Worm (Caenorhabditis elegans): ENCODE data around the gene rml-1.

The rml-1 gene

ce11 chrIII:13766704-13767323, 1.1 kb downstream of the rml-1 start (continued):
- TF ChIP-seq xnd-1 (tag; optimal IDR thresholded peaks at IDR 0.05), result no peak
- no peak for TF ChIP-seq akir-1 (GFP tag; optimal IDR thresholded peaks at IDR 0.05)
- peak; percentile 48 for TF ChIP-seq ama-1 (optimal IDR thresholded peaks at IDR 0.05)
- no peak for TF ChIP-seq ama-1 (GFP tag; optimal IDR thresholded peaks at IDR 0.05)
- TF ChIP-seq rpc-1 (optimal IDR thresholded peaks at IDR 0.05), result no peak
- TF ChIP-seq rpc-1 (tag; optimal IDR thresholded peaks at IDR 0.05), result no peak
- no peak for TF ChIP-seq let-607 (tag; optimal IDR thresholded peaks at IDR 0.05)
- TF ChIP-seq somi-1 (GFP tag; optimal IDR thresholded peaks at IDR 0.05), result no peak
- TF ChIP-seq snpc-4 (GFP tag; optimal IDR thresholded peaks at IDR 0.05), result no peak
- peak in 1 of 4 experiments; percentile 37 for TF ChIP-seq snpc-4 (tag; optimal IDR thresholded peaks at IDR 0.05)
- TF ChIP-seq nhr-90 (tag; optimal IDR thresholded peaks at IDR 0.05), result peak; percentile 31
- no peak for TF ChIP-seq mel-28 (tag; optimal IDR thresholded peaks at IDR 0.05; ENCODE audit: borderline replicate concordance)
- TF ChIP-seq tbp1 (GFP tag; optimal IDR thresholded peaks at IDR 0.05), result peak; percentile 25
- TF ChIP-seq sdz-38 (tag; optimal IDR thresholded peaks at IDR 0.05), result no peak
- TF ChIP-seq egrh-3 (GFP tag; IDR thresholded peaks at IDR 0.05), result no peak
- no peak for TF ChIP-seq pha-4 (tag; optimal IDR thresholded peaks at IDR 0.05)
- no peak for TF ChIP-seq nfya-1 (tag; optimal IDR thresholded peaks at IDR 0.05; ENCODE audit: borderline replicate concordance, insufficient read depth)
- TF ChIP-seq hrde-1 (tag; optimal IDR thresholded peaks at IDR 0.05; ENCODE audit: borderline replicate concordance), result no peak
- TF ChIP-seq nfyb-1 (GFP tag; IDR thresholded peaks at IDR 0.05), result peak; percentile 52; the same call in 1 of the 2 replicates
- no peak; the same call in 1 of the 2 replicates for TF ChIP-seq hsf-1 (GFP tag; IDR thresholded peaks at IDR 0.05)
- TF ChIP-seq lin-40 (tag; optimal IDR thresholded peaks at IDR 0.05), result peak; percentile 15
- no peak for TF ChIP-seq cebp-1 (GFP tag; IDR thresholded peaks at IDR 0.05)
- peak; percentile 31 for TF ChIP-seq cebp-1 (tag; optimal IDR thresholded peaks at IDR 0.05)
- no peak for TF ChIP-seq lsy-27 (tag; optimal IDR thresholded peaks at IDR 0.05; ENCODE audit: borderline replicate concordance, insufficient read depth)
- TF ChIP-seq hmg-20 (GFP tag; IDR thresholded peaks at IDR 0.05), result no peak
- no peak for TF ChIP-seq F23B12.7 (tag; optimal IDR thresholded peaks at IDR 0.05; ENCODE audit: insufficient read depth)
- no peak for TF ChIP-seq attf-5 (GFP tag; optimal IDR thresholded peaks at IDR 0.05)
- TF ChIP-seq let-526 (GFP tag; IDR thresholded peaks at IDR 0.05), result no peak
- no peak for TF ChIP-seq ztf-28 (GFP tag; IDR thresholded peaks at IDR 0.05)

ce11 chrIII:13765782-13766181, 2.1 kb downstream of the rml-1 start:
- TF ChIP-seq madf-3 (GFP tag; IDR thresholded peaks at IDR 0.05) (0 out of 2 replicates have a peak, but pooled peaks have one; percentile 66), zfh-2 (GFP tag; conservative IDR thresholded peaks at IDR 0.05) (0 out of 2 replicates have a peak, but pooled peaks have one; percentile 15), tbp1 (GFP tag; optimal IDR thresholded peaks at IDR 0.05) (no peak), lin-35 (GFP tag; optimal IDR thresholded peaks at IDR 0.05) (peak in 1 of 3 experiments; percentile 1), tlf-1 (GFP tag; optimal IDR thresholded peaks at IDR 0.05) (no peak), hlh-12 (tag; optimal IDR thresholded peaks at IDR 0.05) (no peak)

- TF ChIP-seq attf-6 (GFP tag; IDR thresholded peaks at IDR 0.05), result 0 out of 2 replicates have a peak, but pooled peaks have one; percentile 8
- peak; percentile 40; the same call in 1 of the 2 replicates for TF ChIP-seq hsf-1 (GFP tag; IDR thresholded peaks at IDR 0.05)
- peak; percentile 49 for TF ChIP-seq nhr-80 (tag; optimal IDR thresholded peaks at IDR 0.05)
- no peak; the same call in 1 of the 2 replicates for TF ChIP-seq Y95B8A.8 (GFP tag; IDR thresholded peaks at IDR 0.05)
- no peak for TF ChIP-seq rcor-1 (GFP tag; IDR thresholded peaks at IDR 0.05)
- peak; percentile 54 for TF ChIP-seq pbrm-1 (GFP tag; IDR thresholded peaks at IDR 0.05)
- TF ChIP-seq attf-5 (GFP tag; optimal IDR thresholded peaks at IDR 0.05), result peak; percentile 9
- TF ChIP-seq madf-3 (GFP tag; IDR thresholded peaks at IDR 0.05), result peak; percentile 73; the same call in 1 of the 2 replicates
- peak; percentile 24; the same call in 1 of the 2 replicates for TF ChIP-seq nfyb-1 (GFP tag; IDR thresholded peaks at IDR 0.05)
- no peak for TF ChIP-seq ceh-100 (GFP tag; IDR thresholded peaks at IDR 0.05)
- TF ChIP-seq somi-1 (GFP tag; optimal IDR thresholded peaks at IDR 0.05), result peak; percentile 63
- no peak for TF ChIP-seq nfya-2 (GFP tag; IDR thresholded peaks at IDR 0.05)
- TF ChIP-seq lin-40 (tag; optimal IDR thresholded peaks at IDR 0.05), result peak; percentile 23
- TF ChIP-seq efl-1 (GFP tag; optimal IDR thresholded peaks at IDR 0.05), result peak; percentile 23
- TF ChIP-seq lin-35 (GFP tag; optimal IDR thresholded peaks at IDR 0.05), result peak in 1 of 3 experiments; percentile 15
- peak; percentile 33 for TF ChIP-seq B0035.1 (tag; optimal IDR thresholded peaks at IDR 0.05)
Observed at ce11 chrIII:13763260-13764112, 4.4 kb downstream of the rml-1 start.
